Fruit fly (Drosophila melanogaster): ENCODE measurements around the gene Obp8a.

- TF ChIP-seq CG17359 (tag; optimal IDR thresholded peaks at IDR 0.05) (no peak), CG1832 (GFP tag; optimal IDR thresholded peaks at IDR 0.05) (no peak)
These were observed 9.7 kb downstream of the Obp8a start for dm6 chrX:9224423-9224822.

All from whole organism, embryonic.